Fruit fly (Drosophila melanogaster) whole organism: ENCODE data around the gene repo.

Experiments
- CG8478 ChIP-seq: fragments of >200 bp; optimal IDR thresholded peaks from 2 replicates; lab custom pipeline; 2018; ENCODE audit warnings: inconsistent platforms
- Dll ChIP-seq: fragments of >200 bp; optimal IDR thresholded peaks from 2 replicates; lab custom pipeline; 2017
- EcR ChIP-seq, 2 experiments: fragments of >200 bp; optimal IDR thresholded peaks; 2 replicates each; lab custom pipeline; 2017; ENCODE audit warnings: missing biosample characterization in 2 of 2, missing genetic modification characterization in 2 of 2, missing genetic modification reagents in 2 of 2
- pan ChIP-seq: fragments of >200 bp; optimal IDR thresholded peaks from 2 replicates; lab custom pipeline; 2017
- psq ChIP-seq: fragments of >200 bp; optimal IDR thresholded peaks from 2 replicates; lab custom pipeline; 2017
- usp ChIP-seq: fragments of >200 bp; optimal IDR thresholded peaks from 2 replicates; lab custom pipeline; 2017; ENCODE audit warnings: missing biosample characterization, missing genetic modification characterization, mixed read lengths

Gene repo

dm6 chr3R:18235879-18236278 is at the start of gene repo:
repo (plus strand) TSS chr3R:18236192.
- TF ChIP-seq CG8478 (no peak), Dll (lab: Kevin White, UChicago) (no peak)

- TF ChIP-seq EcR (GFP tag; optimal IDR thresholded peaks at IDR 0.05; lab: Kevin White, UChicago) (no peak), usp (GFP tag; lab: Kevin White, UChicago) (no peak), psq (lab: Kevin White, UChicago) (no peak), pan (lab: Kevin White, UChicago) (no peak), Dll (lab: Kevin White, UChicago) (no peak), CG8478 (no peak)
These were observed 47.3 kb upstream of the repo start, which contains the start of the genes CG12321 and MED17 for dm6 chr3R:18188702-18189125. CG12321 (minus strand) TSS chr3R:18188707. MED17 (plus strand) TSS chr3R:18189072.

dm6 chr3R:18191867-18192266 is 44.1 kb upstream of the repo start, which contains the start of gene CG14313:
CG14313 (minus strand) TSS chr3R:18191967.
- no peak for TF ChIP-seq usp (GFP tag; lab: Kevin White, UChicago)
- no peak for TF ChIP-seq CG8478
- TF ChIP-seq psq (lab: Kevin White, UChicago): no peak
- no peak for TF ChIP-seq pan (lab: Kevin White, UChicago)
- TF ChIP-seq EcR (GFP tag; optimal IDR thresholded peaks at IDR 0.05; lab: Kevin White, UChicago): no peak
- no peak for TF ChIP-seq Dll (lab: Kevin White, UChicago)

dm6 chr3R:18195295-18195694 is 40.7 kb upstream of the repo start:
- no peak for TF ChIP-seq pan (lab: Kevin White, UChicago)
- TF ChIP-seq usp (GFP tag; lab: Kevin White, UChicago): no peak
- TF ChIP-seq Dll (lab: Kevin White, UChicago): no peak
- TF ChIP-seq EcR (GFP tag; optimal IDR thresholded peaks at IDR 0.05; lab: Kevin White, UChicago): no peak
- no peak for TF ChIP-seq CG8478
- TF ChIP-seq psq (lab: Kevin White, UChicago): no peak

dm6 chr3R:18196622-18196990 is 39.4 kb upstream of the repo start:
- TF ChIP-seq pan (lab: Kevin White, UChicago) (no peak), EcR (GFP tag; optimal IDR thresholded peaks at IDR 0.05; lab: Kevin White, UChicago) (no peak), psq (lab: Kevin White, UChicago) (no peak), Dll (lab: Kevin White, UChicago) (no peak), CG8478 (no peak), usp (GFP tag; lab: Kevin White, UChicago) (no peak)

dm6 chr3R:18196991-18197801 is 38.8 kb upstream of the repo start:
- TF ChIP-seq EcR (GFP tag; optimal IDR thresholded peaks at IDR 0.05; lab: Kevin White, UChicago): no peak
- TF ChIP-seq pan (lab: Kevin White, UChicago): no peak
- peak; percentile 51 for TF ChIP-seq CG8478
- peak; percentile 98 for TF ChIP-seq Dll (lab: Kevin White, UChicago)
- no peak for TF ChIP-seq psq (lab: Kevin White, UChicago)
- TF ChIP-seq usp (GFP tag; lab: Kevin White, UChicago): no peak

dm6 chr3R:18197802-18198148 is 38.2 kb upstream of the repo start:
- no peak for TF ChIP-seq CG8478

- no peak for TF ChIP-seq EcR (GFP tag; optimal IDR thresholded peaks at IDR 0.05; lab: Kevin White, UChicago)
- no peak for TF ChIP-seq usp (GFP tag; lab: Kevin White, UChicago)
- TF ChIP-seq CG8478: no peak
- TF ChIP-seq pan (lab: Kevin White, UChicago): no peak
- TF ChIP-seq Dll (lab: Kevin White, UChicago): peak; percentile 97
- no peak for TF ChIP-seq psq (lab: Kevin White, UChicago)
These were observed 37.4 kb upstream of the repo start for dm6 chr3R:18198518-18199118.

dm6 chr3R:18199177-18199884 is 36.7 kb upstream of the repo start, which contains the start of the genes Ssdp and CG7985:
Ssdp (minus strand) TSS chr3R:18199595.
CG7985 (plus strand) TSS chr3R:18199857.
- TF ChIP-seq psq (lab: Kevin White, UChicago): peak; percentile 59
- no peak for TF ChIP-seq Dll (lab: Kevin White, UChicago)

- TF ChIP-seq usp (GFP tag; lab: Kevin White, UChicago) (no peak), CG8478 (no peak), pan (lab: Kevin White, UChicago) (no peak), EcR (GFP tag; optimal IDR thresholded peaks at IDR 0.05; lab: Kevin White, UChicago) (no peak), psq (lab: Kevin White, UChicago) (no peak), Dll (lab: Kevin White, UChicago) (no peak)
These were observed 36.1 kb upstream of the repo start for dm6 chr3R:18199885-18200249.

- TF ChIP-seq usp (GFP tag; lab: Kevin White, UChicago) (no peak), Dll (lab: Kevin White, UChicago) (no peak), CG8478 (no peak), psq (lab: Kevin White, UChicago) (no peak), EcR (GFP tag; optimal IDR thresholded peaks at IDR 0.05; lab: Kevin White, UChicago) (no peak), pan (lab: Kevin White, UChicago) (no peak)
These were observed 27.5 kb upstream of the repo start, which contains the start of gene CG44158 for dm6 chr3R:18208479-18208878. CG44158 (plus strand) TSS chr3R:18208779.
